Worm (Caenorhabditis elegans): ENCODE data around the gene T04F8.7.

T04F8.7 gene

DNA sequence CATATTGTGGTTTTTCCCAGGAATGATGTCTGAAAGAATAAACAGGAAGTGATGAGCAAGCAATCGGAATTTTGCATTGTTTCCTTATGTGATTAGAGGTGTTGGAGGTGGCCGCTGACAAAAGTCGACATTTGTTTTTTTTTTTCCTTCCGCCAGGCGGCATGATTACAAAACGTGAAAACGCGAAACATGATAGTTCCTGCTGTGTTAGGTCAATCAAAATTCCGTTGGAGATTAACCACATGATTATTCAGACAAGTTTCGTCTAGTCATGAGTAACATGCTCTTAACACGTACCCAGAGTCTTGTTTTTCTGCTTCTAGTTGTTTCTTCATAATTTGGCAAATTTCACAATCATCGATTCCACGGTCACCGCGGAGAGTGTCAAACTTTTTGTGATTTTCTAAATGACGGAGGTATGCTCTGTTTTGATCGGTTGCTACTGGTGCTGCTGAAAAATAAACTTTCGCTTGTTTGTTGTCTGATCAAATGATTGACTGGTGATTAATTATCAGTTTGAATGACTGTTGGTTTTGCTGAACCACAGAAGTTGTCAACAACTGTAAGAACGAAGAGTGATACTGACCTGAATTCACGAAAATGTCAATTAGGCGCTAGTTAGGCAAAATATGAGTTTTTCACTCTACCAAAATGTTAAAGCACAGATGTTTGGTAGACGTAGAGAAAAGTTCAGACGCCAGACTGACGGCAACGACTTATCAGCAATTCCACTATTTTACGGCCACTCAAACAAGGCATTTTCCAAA, 1.4 kb downstream of the T04F8.7 start (continued):
- TF ChIP-seq hlh-11 (tag; optimal IDR thresholded peaks at IDR 0.05) (peak; percentile 49), lin-39 (tag; optimal IDR thresholded peaks at IDR 0.05) (no peak), set-16 (GFP tag; IDR thresholded peaks at IDR 0.05) (no peak), ceh-28 (tag; optimal IDR thresholded peaks at IDR 0.05) (no peak), tra-1 (GFP tag; IDR thresholded peaks at IDR 0.05) (peak; percentile 67; the same call in 1 of the 2 replicates), hif-1 (tag; optimal IDR thresholded peaks at IDR 0.05) (peak in 1 of 2 experiments; percentile 18), hlh-30 (tag; optimal IDR thresholded peaks at IDR 0.05; ENCODE audit: insufficient read depth) (peak; percentile 33), lsy-2 (tag; optimal IDR thresholded peaks at IDR 0.05) (no peak), R02D3.7 (tag; optimal IDR thresholded peaks at IDR 0.05) (no peak)

DNA sequence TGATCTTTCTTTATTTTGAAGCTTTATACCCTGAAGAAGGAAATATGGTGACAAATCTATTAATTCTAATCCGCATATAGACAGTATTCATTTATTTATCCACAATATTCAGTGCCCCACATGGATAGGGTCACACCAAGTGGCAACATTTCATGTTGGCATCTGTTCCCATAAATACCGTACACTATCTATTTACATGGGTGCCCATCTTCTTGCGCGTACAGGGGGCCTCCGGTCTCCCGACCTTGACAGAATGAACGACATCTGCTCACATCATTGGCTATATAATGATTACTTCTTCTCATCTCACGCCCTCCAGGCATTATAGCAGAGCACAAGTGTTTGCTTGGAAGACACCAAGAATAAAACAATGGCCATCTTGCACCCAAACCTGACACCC, 5.2 kb downstream of the T04F8.7 start:
- TF ChIP-seq dpl-1 (GFP tag; optimal IDR thresholded peaks at IDR 0.05) (no peak), unc-39 (tag; optimal IDR thresholded peaks at IDR 0.05) (no peak), php-3 (GFP tag; IDR thresholded peaks at IDR 0.05) (no peak), ceh-82 (tag; optimal IDR thresholded peaks at IDR 0.05) (no peak), F10B5.3 (tag; optimal IDR thresholded peaks at IDR 0.05) (no peak), T20F7.1 (GFP tag; optimal IDR thresholded peaks at IDR 0.05) (no peak), ceh-62 (tag; optimal IDR thresholded peaks at IDR 0.05) (no peak), sdz-12 (GFP tag; optimal IDR thresholded peaks at IDR 0.05) (no peak), ZK546.5 (tag; optimal IDR thresholded peaks at IDR 0.05) (no peak), lin-15B (tag; optimal IDR thresholded peaks at IDR 0.05) (no peak), snpc-1.2 (GFP tag; IDR thresholded peaks at IDR 0.05) (no peak), zfp-3 (GFP tag; conservative IDR thresholded peaks at IDR 0.05) (no peak), lir-3 (tag; optimal IDR thresholded peaks at IDR 0.05) (no peak), ztf-11 (tag; optimal IDR thresholded peaks at IDR 0.05) (no peak), lin-39 (tag; optimal IDR thresholded peaks at IDR 0.05) (no peak), nhr-48 (tag; optimal IDR thresholded peaks at IDR 0.05) (no peak), hlh-11 (tag; optimal IDR thresholded peaks at IDR 0.05) (no peak), egl-43 (GFP tag; IDR thresholded peaks at IDR 0.05) (no peak)

DNA sequence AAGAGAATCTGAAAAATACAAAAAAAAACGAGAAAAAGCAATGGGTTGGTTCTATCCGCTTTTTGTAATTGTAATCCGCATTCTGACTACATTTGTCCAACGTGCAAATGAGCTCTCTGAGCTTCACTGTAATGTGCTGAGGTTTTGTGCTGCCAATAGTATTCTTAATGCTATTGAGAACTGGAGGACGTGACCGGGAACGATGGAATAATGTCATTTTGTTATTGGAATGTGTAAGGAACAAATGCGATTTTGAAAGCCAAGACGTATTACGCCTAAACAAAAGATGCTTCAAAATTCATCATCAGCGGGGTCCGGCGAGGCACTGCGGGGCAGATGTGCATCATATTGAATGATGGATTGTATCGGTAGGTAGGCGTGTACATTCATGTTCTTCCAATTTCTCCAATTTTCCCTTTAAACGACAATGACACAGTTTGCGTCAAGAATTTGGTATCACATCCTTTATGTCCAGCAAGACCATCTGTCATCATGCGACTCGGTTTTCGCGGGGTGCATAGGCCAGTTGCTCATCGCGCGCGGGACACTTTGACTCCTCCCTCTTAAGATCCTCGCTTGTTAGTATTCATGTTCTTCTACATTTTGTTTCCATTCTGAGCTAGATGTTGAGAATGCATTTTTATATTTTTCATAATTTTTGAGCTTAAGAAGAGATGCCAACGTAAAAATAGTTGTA, 7.6 kb downstream of the T04F8.7 start:
- TF ChIP-seq zip-11 (GFP tag; IDR thresholded peaks at IDR 0.05) (no peak), unc-62 (GFP tag; optimal IDR thresholded peaks at IDR 0.05 in 1 of 2) (peak in 1 of 2 experiments; percentile 51), unc-62 (tag; optimal IDR thresholded peaks at IDR 0.05) (no peak), F26F4.8 (GFP tag; conservative IDR thresholded peaks at IDR 0.05) (no peak), nhr-102 (tag; optimal IDR thresholded peaks at IDR 0.05) (no peak)

DNA sequence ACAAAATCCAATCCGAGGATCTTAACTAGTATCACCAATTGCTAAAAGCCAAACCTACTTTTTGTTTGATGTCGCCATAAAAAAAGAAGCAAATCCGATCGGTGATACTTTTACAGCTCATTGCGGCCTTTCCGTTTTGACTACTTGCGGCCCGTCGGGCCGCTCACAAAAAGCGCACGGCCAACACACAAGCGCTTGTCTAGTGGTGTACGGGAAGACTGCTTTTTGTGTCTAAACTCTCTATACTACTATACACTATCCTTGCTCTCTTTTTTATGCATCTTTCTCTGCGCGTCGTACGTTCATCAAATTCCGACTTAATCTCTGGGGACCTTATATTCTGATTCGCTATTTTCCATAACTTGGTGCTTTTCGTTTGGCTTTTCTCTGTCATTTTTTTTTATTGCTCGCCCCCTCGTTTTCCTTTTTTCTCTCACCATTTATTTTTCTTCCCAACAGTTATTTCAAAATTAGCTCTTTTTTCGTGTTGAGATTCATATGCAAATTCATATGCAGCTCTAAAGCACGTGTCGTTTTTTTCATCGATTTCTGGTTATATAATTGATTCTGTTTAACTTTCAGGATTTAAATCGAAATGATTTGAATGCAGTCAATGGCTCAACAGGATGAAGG, 14.1 kb downstream of the T04F8.7 start, which contains the start of gene noca-2:
Gene noca-2 (plus strand): TSS at position 583 of the 633 bp plus-strand sequence.
- TF ChIP-seq nhr-28 (tag; optimal IDR thresholded peaks at IDR 0.05) (peak; percentile 29), unc-62 (GFP tag; optimal IDR thresholded peaks at IDR 0.05 in 1 of 2) (peak in 1 of 2 experiments; percentile 55), unc-62 (tag; optimal IDR thresholded peaks at IDR 0.05) (no peak), mes-2 (tag; optimal IDR thresholded peaks at IDR 0.05; ENCODE audit: poor library complexity, severe bottlenecking) (peak; percentile 26), aha-1 (tag) (peak; percentile 45), unc-39 (tag; optimal IDR thresholded peaks at IDR 0.05) (no peak), dpl-1 (GFP tag; optimal IDR thresholded peaks at IDR 0.05) (peak; percentile 17), daf-19 (GFP tag; conservative IDR thresholded peaks at IDR 0.05) (no peak), rbr-2 (tag; optimal IDR thresholded peaks at IDR 0.05) (peak; percentile 33), mep-1 (tag; optimal IDR thresholded peaks at IDR 0.05) (peak; percentile 54), zfp-3 (GFP tag; conservative IDR thresholded peaks at IDR 0.05) (no peak), attf-4 (tag; optimal IDR thresholded peaks at IDR 0.05) (no peak), F44E2.7 (GFP tag; IDR thresholded peaks at IDR 0.05) (no peak), mdl-1 (tag; optimal IDR thresholded peaks at IDR 0.05) (peak in 1 of 2 experiments; percentile 19), egl-43 (GFP tag; IDR thresholded peaks at IDR 0.05) (no peak), F10B5.3 (tag; optimal IDR thresholded peaks at IDR 0.05) (no peak), ctbp-1 (GFP tag; IDR thresholded peaks at IDR 0.05) (0 out of 2 replicates have a peak, but pooled peaks have one; percentile 47), ceh-82 (tag; optimal IDR thresholded peaks at IDR 0.05) (no peak), dmd-6 (GFP tag; IDR thresholded peaks at IDR 0.05) (peak; percentile 36), spr-1 (tag; optimal IDR thresholded peaks at IDR 0.05) (no peak), nhr-10 (tag; optimal IDR thresholded peaks at IDR 0.05) (no peak), hlh-30 (tag; optimal IDR thresholded peaks at IDR 0.05; ENCODE audit: insufficient read depth) (peak; percentile 47)
